Worm (Caenorhabditis elegans) whole organism, mixed stage, embryonic: Measurements from ENCODE around the gene T18D3.6.

Source experiments
- ceh-39 ChIP-seq: fragments of 150-350 bp; optimal IDR thresholded peaks from 2 replicates; lab custom pipeline; 2014; ENCODE audit warnings: missing biosample characterization, missing genetic modification characterization
- elt-3 ChIP-seq: fragments of 150-350 bp; optimal IDR thresholded peaks from 2 replicates; lab custom pipeline; 2014; ENCODE audit warnings: missing biosample characterization, missing genetic modification characterization
- mab-5 ChIP-seq: fragments of 150-350 bp; optimal IDR thresholded peaks from 2 replicates; lab custom pipeline; 2014; ENCODE audit warnings: missing biosample characterization, missing genetic modification characterization
- mep-1 ChIP-seq: fragments of 150-350 bp; optimal IDR thresholded peaks from 2 replicates; lab custom pipeline; 2017; ENCODE audit warnings: missing biosample characterization, missing genetic modification reagents, missing genetic modification characterization, inconsistent platforms
- sem-2 ChIP-seq: fragments of 200-800 bp; sonication (Bioruptor generic); optimal IDR thresholded peaks from 2 replicates; lab custom pipeline; 2018; ENCODE audit warnings: mild to moderate bottlenecking, missing genetic modification characterization, missing compliant biosample characterization
- snpc-4 ChIP-seq: fragments of 150-350 bp; optimal IDR thresholded peaks from 2 replicates; lab custom pipeline; 2014; ENCODE audit warnings: missing biosample characterization, missing genetic modification characterization
- unc-39 ChIP-seq: fragments of 150-350 bp; optimal IDR thresholded peaks from 2 replicates; lab custom pipeline; 2014; ENCODE audit warnings: missing biosample characterization, missing genetic modification characterization

ce11 chrX:12467660-12468111 is 18.0 kb downstream of the T18D3.6 start, which contains the start of gene myo-2:
- TF ChIP-seq unc-39 (tag; lab: Kevin White, UChicago) (no peak), ceh-39 (tag; lab: Kevin White, UChicago) (no peak), mab-5 (no peak), mep-1 (tag; lab: Kevin White, UChicago) (no peak), sem-2 (GFP tag; lab: Kevin White, UChicago) (no peak), snpc-4 (tag; lab: Kevin White, UChicago) (no peak), elt-3 (tag; lab: Kevin White, UChicago) (no peak)
